Worm (Caenorhabditis elegans): ENCODE measurements around the gene C47D12.2.

The C47D12.2 gene

DNA sequence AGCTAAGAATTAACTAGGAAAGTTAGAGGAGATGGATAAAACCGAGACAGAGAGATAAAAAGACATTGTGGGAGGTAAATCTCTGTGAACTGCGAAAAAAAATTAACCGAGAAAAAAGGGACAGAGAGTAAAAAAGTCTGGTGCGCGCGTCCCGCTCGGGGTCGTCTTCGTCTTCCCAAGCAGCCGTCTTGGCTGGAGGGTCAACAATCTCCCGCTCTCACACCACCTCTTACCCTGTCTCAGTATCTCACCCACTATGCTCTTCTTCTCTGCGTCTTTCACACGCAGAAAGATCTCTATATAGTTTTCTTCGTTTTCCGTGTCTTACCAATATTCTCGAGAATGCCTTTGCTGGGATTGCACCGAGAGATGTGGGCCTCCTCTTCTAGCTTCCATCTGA lies 43.4 kb upstream of the C47D12.2 start (continued):
- TF ChIP-seq dve-1 (tag; optimal IDR thresholded peaks at IDR 0.05; ENCODE audit: insufficient read depth) (peak; percentile 50), aha-1 (tag) (peak; percentile 91), mxl-3 (GFP tag; optimal IDR thresholded peaks at IDR 0.05) (peak; percentile 27), nhr-25 (tag; optimal IDR thresholded peaks at IDR 0.05; ENCODE audit: borderline replicate concordance, insufficient read depth) (peak; percentile 5)

ce11 chrII:11633509-11633908 lies 42.6 kb upstream of the C47D12.2 start, which contains the start of gene din-1:
din-1 (minus strand) TSS chrII:11633609.
- TF ChIP-seq dmd-9 (GFP tag; IDR thresholded peaks at IDR 0.05) (no peak), nhr-10 (tag; optimal IDR thresholded peaks at IDR 0.05) (no peak), arid-1 (GFP tag; conservative IDR thresholded peaks at IDR 0.05) (no peak), Y75B8A.6 (GFP tag; IDR thresholded peaks at IDR 0.05) (no peak), ceh-20 (GFP tag; IDR thresholded peaks at IDR 0.05) (no peak), lin-38 (GFP tag; IDR thresholded peaks at IDR 0.05) (no peak), Y48G9A.11 (GFP tag; IDR thresholded peaks at IDR 0.05) (no peak)

ce11 chrII:11634057-11634676 lies 41.9 kb upstream of the C47D12.2 start:
- peak; percentile 80 for TF ChIP-seq egl-43 (GFP tag; IDR thresholded peaks at IDR 0.05)
- no peak for TF ChIP-seq F49E8.2 (tag; optimal IDR thresholded peaks at IDR 0.05; ENCODE audit: borderline replicate concordance)
- TF ChIP-seq mxl-3 (GFP tag; optimal IDR thresholded peaks at IDR 0.05) = peak; percentile 93
- peak; percentile 61 for TF ChIP-seq jun-1 (tag; optimal IDR thresholded peaks at IDR 0.05)
- TF ChIP-seq T26A8.4 (GFP tag; IDR thresholded peaks at IDR 0.05) = peak; percentile 90
- TF ChIP-seq gei-8 (GFP tag; optimal IDR thresholded peaks at IDR 0.05) = peak; percentile 51
- no peak for TF ChIP-seq Y75B8A.6 (GFP tag; IDR thresholded peaks at IDR 0.05)
- peak; percentile 60 for TF ChIP-seq dpl-1 (GFP tag; optimal IDR thresholded peaks at IDR 0.05)
- no peak for TF ChIP-seq F44E2.7 (GFP tag; IDR thresholded peaks at IDR 0.05)
- TF ChIP-seq arid-1 (GFP tag; conservative IDR thresholded peaks at IDR 0.05) = peak; percentile 80
- TF ChIP-seq mdl-1 (tag; optimal IDR thresholded peaks at IDR 0.05) = peak; percentile 84 to 97
- peak; percentile 97 for TF ChIP-seq hmg-1.1 (GFP tag; IDR thresholded peaks at IDR 0.05)
- TF ChIP-seq nhr-111 (GFP tag; optimal IDR thresholded peaks at IDR 0.05) = no peak
- peak; percentile 66 for TF ChIP-seq lin-13 (GFP tag; optimal IDR thresholded peaks at IDR 0.05)
- peak; percentile 74 for TF ChIP-seq spr-1 (tag; optimal IDR thresholded peaks at IDR 0.05)
- TF ChIP-seq unc-130 (GFP tag; optimal IDR thresholded peaks at IDR 0.05) = no peak
- peak; percentile 74; the same call in 1 of the 2 replicates for TF ChIP-seq lin-1 (GFP tag; IDR thresholded peaks at IDR 0.05)
- TF ChIP-seq set-16 (GFP tag; IDR thresholded peaks at IDR 0.05) = peak; percentile 96
- TF ChIP-seq daf-8 (GFP tag; IDR thresholded peaks at IDR 0.05) = no peak
- peak; percentile 71 for TF ChIP-seq mxl-2 (GFP tag; conservative IDR thresholded peaks at IDR 0.05)
- peak; percentile 50 for TF ChIP-seq cey-2 (tag; optimal IDR thresholded peaks at IDR 0.05; ENCODE audit: borderline replicate concordance, insufficient read depth)
- no peak; the same call in 1 of the 2 replicates for TF ChIP-seq mdt-29 (GFP tag; IDR thresholded peaks at IDR 0.05)
- TF ChIP-seq ama-1 (optimal IDR thresholded peaks at IDR 0.05) = peak; percentile 74
- TF ChIP-seq daf-16 (GFP tag; optimal IDR thresholded peaks at IDR 0.05) = peak; percentile 4 to 40
- TF ChIP-seq daf-16 (tag; optimal IDR thresholded peaks at IDR 0.05) = peak; percentile 57
- TF ChIP-seq hlh-11 (tag; optimal IDR thresholded peaks at IDR 0.05) = peak; percentile 98
- no peak for TF ChIP-seq ces-1 (GFP tag; optimal IDR thresholded peaks at IDR 0.05)
- TF ChIP-seq daf-19 (GFP tag; conservative IDR thresholded peaks at IDR 0.05) = no peak
- peak; percentile 80 for TF ChIP-seq nhr-48 (tag; optimal IDR thresholded peaks at IDR 0.05)
- peak; percentile 78 for TF ChIP-seq nhr-6 (tag; optimal IDR thresholded peaks at IDR 0.05)
- peak; percentile 52 for TF ChIP-seq spr-3 (GFP tag; optimal IDR thresholded peaks at IDR 0.05)
- TF ChIP-seq D1046.2 (GFP tag; IDR thresholded peaks at IDR 0.05) = 0 out of 2 replicates have a peak, but pooled peaks have one; percentile 40
- 0 out of 2 replicates have a peak, but pooled peaks have one; percentile 57 for TF ChIP-seq dmd-9 (GFP tag; IDR thresholded peaks at IDR 0.05)
- TF ChIP-seq sdz-12 (GFP tag; optimal IDR thresholded peaks at IDR 0.05) = peak; percentile 4
- peak; percentile 22 to 90 for TF ChIP-seq hif-1 (tag; optimal IDR thresholded peaks at IDR 0.05)
- TF ChIP-seq F10B5.3 (tag; optimal IDR thresholded peaks at IDR 0.05) = peak; percentile 44
- no peak for TF ChIP-seq saeg-2 (GFP tag; IDR thresholded peaks at IDR 0.05)
- TF ChIP-seq madf-5 (GFP tag; IDR thresholded peaks at IDR 0.05) = no peak
